Fruit fly (Drosophila melanogaster): ENCODE results near the gene CG43235.

DNA sequence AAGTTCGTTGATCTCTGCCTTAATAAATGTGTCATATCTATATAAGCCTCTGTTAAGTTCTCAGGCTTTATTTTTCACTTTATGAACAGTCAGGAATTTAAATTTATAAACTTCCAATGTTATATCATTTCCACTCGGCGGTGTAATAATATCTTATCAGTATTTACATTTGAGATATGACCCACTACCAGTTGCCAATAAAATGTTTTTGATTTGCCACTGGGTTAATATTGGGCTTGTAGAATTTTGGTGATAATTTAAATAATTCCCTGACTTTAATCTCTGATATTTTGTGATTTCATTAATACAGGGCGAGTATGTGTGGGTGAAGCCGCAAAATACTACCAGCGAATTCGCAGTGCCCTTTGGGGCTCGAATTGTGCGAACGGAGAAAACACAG lies 12.5 kb upstream of the CG43235 start:
- no peak for TF ChIP-seq CG8159 (tag; optimal IDR thresholded peaks at IDR 0.05)
- no peak for TF ChIP-seq CG13204 (GFP tag; optimal IDR thresholded peaks at IDR 0.05)
- no peak for TF ChIP-seq CG15710 (tag; optimal IDR thresholded peaks at IDR 0.05)

All from whole organism, pupa.